Fruit fly (Drosophila melanogaster): ENCODE results near the gene CG32485.

DNA sequence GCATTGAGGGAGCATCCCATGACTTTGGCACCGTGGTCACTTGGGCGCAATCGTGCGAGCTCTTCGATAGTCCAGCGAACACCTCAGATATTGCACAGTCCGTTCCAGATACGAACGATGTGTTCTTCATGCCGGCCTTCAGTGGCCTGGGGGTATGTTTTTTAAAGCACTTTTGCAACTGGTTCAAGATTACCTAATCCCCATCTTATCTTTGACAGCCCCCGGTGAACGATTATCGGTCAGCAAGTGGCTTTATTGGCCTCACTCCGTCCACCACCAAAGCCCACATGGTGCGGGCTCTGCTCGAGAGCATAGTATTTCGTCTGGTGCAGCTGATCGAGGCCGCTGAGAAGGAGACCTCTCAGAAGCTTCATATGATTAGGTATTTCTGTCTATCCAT lies 4.0 kb downstream of the CG32485 start:
- TF ChIP-seq Snoo (tag; optimal IDR thresholded peaks at IDR 0.05) (no peak), CG8301 (tag; optimal IDR thresholded peaks at IDR 0.05) (no peak)

Data from whole organism, pupa.